Fruit fly (Drosophila melanogaster) whole organism, embryonic: ENCODE data around the gene CG15429.
A peak's percentile ranks its signal among the peaks of the same experiment; 100 is the strongest.

Experiments used
- Abd-B ChIP-seq: fragments of 200-800 bp; sonication (Bioruptor generic); optimal IDR thresholded peaks from 2 replicates; lab custom pipeline; 2018; ENCODE audit warnings: missing biosample characterization, mild to moderate bottlenecking, missing genetic modification characterization, moderate library complexity
- Adf1 ChIP-seq: fragments of 200-800 bp; sonication (Bioruptor generic); IDR thresholded peaks from 2 replicates; pipeline ENCODE4 v1.3.6; 2022; ENCODE audit warnings: missing biosample characterization, missing genetic modification characterization
- CG1024 ChIP-seq: fragments of 200-800 bp; sonication (Bioruptor generic); IDR thresholded peaks from 2 replicates; pipeline ENCODE4 v1.3.6; 2022; ENCODE audit warnings: missing biosample characterization, missing genetic modification characterization
- CG11093 ChIP-seq: fragments of 200-800 bp; sonication (Bioruptor generic); IDR thresholded peaks from 3 replicates; pipeline ENCODE4 v1.3.6; 2022; ENCODE audit warnings: missing biosample characterization, missing genetic modification characterization
- CG11247 ChIP-seq: fragments of 200-800 bp; sonication (Bioruptor generic); IDR thresholded peaks from 2 replicates; pipeline ENCODE4 v1.3.6; 2022; ENCODE audit warnings: missing biosample characterization, missing genetic modification characterization
- CG12104 ChIP-seq: fragments of 200-800 bp; sonication (Bioruptor generic); optimal IDR thresholded peaks from 3 replicates; lab custom pipeline; 2016; ENCODE audit warnings: missing biosample characterization, missing genetic modification characterization
- CG1233 ChIP-seq: fragments of 200-800 bp; sonication (Bioruptor generic); optimal IDR thresholded peaks from 4 replicates; lab custom pipeline; 2018; ENCODE audit warnings: missing biosample characterization, mild to moderate bottlenecking, missing genetic modification characterization
- CG1603 ChIP-seq: fragments of 200-800 bp; sonication (Bioruptor generic); optimal IDR thresholded peaks from 2 replicates; lab custom pipeline; 2019; ENCODE audit warnings: missing biosample characterization, mild to moderate bottlenecking, missing genetic modification characterization, moderate library complexity
- CG17186 ChIP-seq: fragments of 200-800 bp; sonication (Bioruptor generic); optimal IDR thresholded peaks from 3 replicates; lab custom pipeline; 2017; ENCODE audit warnings: missing biosample characterization, missing genetic modification reagents, missing genetic modification characterization
- CG17328 ChIP-seq: fragments of 200-800 bp; sonication (Bioruptor generic); IDR thresholded peaks from 2 replicates; pipeline ENCODE4 v1.3.6; 2022; ENCODE audit warnings: missing biosample characterization, missing genetic modification characterization
- CG17829 ChIP-seq: fragments of 200-800 bp; optimal IDR thresholded peaks from 2 replicates; lab custom pipeline; 2019; ENCODE audit warnings: missing biosample characterization, mild to moderate bottlenecking, missing genetic modification characterization, moderate library complexity
- CG2875 ChIP-seq: fragments of 200-800 bp; sonication (Bioruptor generic); optimal IDR thresholded peaks from 2 replicates; lab custom pipeline; 2017; ENCODE audit warnings: missing biosample characterization, mild to moderate bottlenecking, missing genetic modification characterization, missing genetic modification reagents
- CG32532 ChIP-seq: fragments of 200-800 bp; sonication (Bioruptor generic); IDR thresholded peaks from 2 replicates; pipeline ENCODE4 v1.3.6; 2022; ENCODE audit warnings: missing biosample characterization, missing genetic modification characterization
- CG32772 ChIP-seq: fragments of 200-800 bp; sonication (Bioruptor generic); IDR thresholded peaks from 2 replicates; pipeline ENCODE4 v1.3.6; 2022; ENCODE audit warnings: missing biosample characterization, missing genetic modification characterization
- CG6791 ChIP-seq: fragments of 200-800 bp; sonication (Bioruptor generic); IDR thresholded peaks from 3 replicates; pipeline ENCODE4 v1.3.6; 2022; ENCODE audit warnings: missing biosample characterization, missing genetic modification characterization; ENCODE audit not compliant: partially characterized antibody
- CG6813 ChIP-seq: fragments of 200-800 bp; sonication (Bioruptor generic); optimal IDR thresholded peaks from 2 replicates; lab custom pipeline; 2017; ENCODE audit warnings: missing biosample characterization, missing genetic modification characterization, mild to moderate bottlenecking, moderate library complexity, missing genetic modification reagents
- CG7372 ChIP-seq: fragments of 200-800 bp; sonication (Bioruptor generic); IDR thresholded peaks from 2 replicates; pipeline ENCODE4 v1.3.6; 2022; ENCODE audit warnings: missing biosample characterization, missing genetic modification characterization
- CG7839 ChIP-seq: fragments of 200-800 bp; sonication (Bioruptor generic); optimal IDR thresholded peaks from 3 replicates; lab custom pipeline; 2018; ENCODE audit warnings: missing biosample characterization, mild to moderate bottlenecking, missing genetic modification characterization, moderate library complexity
- CG8359 ChIP-seq: fragments of 200-800 bp; sonication (Bioruptor generic); optimal IDR thresholded peaks from 2 replicates; lab custom pipeline; 2017; ENCODE audit warnings: missing biosample characterization, mild to moderate bottlenecking, missing genetic modification characterization, borderline replicate concordance
- CG9609 ChIP-seq: fragments of 200-800 bp; sonication (Bioruptor generic); optimal IDR thresholded peaks from 3 replicates; lab custom pipeline; 2016; ENCODE audit warnings: missing biosample characterization, missing genetic modification characterization
- CG9797 ChIP-seq: fragments of 200-800 bp; sonication (Bioruptor generic); optimal IDR thresholded peaks from 3 replicates; lab custom pipeline; 2018; ENCODE audit warnings: missing biosample characterization, mild to moderate bottlenecking, missing genetic modification characterization
- E2f1 ChIP-seq: fragments of 200-800 bp; sonication (Bioruptor generic); IDR thresholded peaks from 2 replicates; pipeline ENCODE4 v1.3.6; 2022; ENCODE audit warnings: missing biosample characterization, missing genetic modification characterization
- Gug ChIP-seq: fragments of 200-800 bp; sonication (Bioruptor generic); IDR thresholded peaks from 4 replicates; pipeline ENCODE4 v1.3.6; 2022; ENCODE audit warnings: missing biosample characterization, missing genetic modification characterization
- MESR4 ChIP-seq: fragments of 200-800 bp; sonication (Bioruptor generic); optimal IDR thresholded peaks from 2 replicates; lab custom pipeline; 2018; ENCODE audit warnings: missing biosample characterization, mild to moderate bottlenecking, missing genetic modification characterization, moderate library complexity
- Med ChIP-seq: fragments of 200-800 bp; sonication (Bioruptor generic); peaks from one replicate; lab custom pipeline; 2016; ENCODE audit warnings: missing biosample characterization, missing genetic modification characterization, mild to moderate bottlenecking, inconsistent platforms, moderate library complexity
- Ssrp ChIP-seq: fragments of 200-800 bp; sonication (Bioruptor generic); optimal IDR thresholded peaks from 2 replicates; lab custom pipeline; 2018; ENCODE audit warnings: missing biosample characterization, mild to moderate bottlenecking, missing genetic modification characterization, moderate library complexity
- ac ChIP-seq: fragments of 200-800 bp; sonication (Bioruptor generic); optimal IDR thresholded peaks from 3 replicates; lab custom pipeline; 2017; ENCODE audit warnings: missing biosample characterization, mild to moderate bottlenecking, missing genetic modification characterization
- az2 ChIP-seq: fragments of 200-800 bp; sonication (Bioruptor generic); optimal IDR thresholded peaks from 3 replicates; lab custom pipeline; 2016; ENCODE audit warnings: missing biosample characterization, missing genetic modification characterization
- btn ChIP-seq: fragments of 200-800 bp; sonication (Bioruptor generic); optimal IDR thresholded peaks from 2 replicates; lab custom pipeline; 2016; ENCODE audit warnings: missing biosample characterization, missing genetic modification characterization
- chm ChIP-seq: fragments of 200-800 bp; sonication (Bioruptor generic); IDR thresholded peaks from 2 replicates; pipeline ENCODE4 v1.3.6; 2022; ENCODE audit warnings: missing biosample characterization, missing genetic modification characterization
- chn ChIP-seq: fragments of 200-800 bp; sonication (Bioruptor generic); optimal IDR thresholded peaks from 2 replicates; lab custom pipeline; 2016; ENCODE audit warnings: missing biosample characterization, missing genetic modification characterization
- ci ChIP-seq: fragments of 200-800 bp; sonication (Bioruptor generic); IDR thresholded peaks from 3 replicates; pipeline ENCODE4 v1.3.6; 2022; ENCODE audit warnings: missing biosample characterization, missing genetic modification characterization
- dm ChIP-seq: fragments of 200-800 bp; sonication (Bioruptor generic); optimal IDR thresholded peaks from 3 replicates; lab custom pipeline; 2016; ENCODE audit warnings: missing biosample characterization, missing genetic modification characterization
- dpn ChIP-seq, 2 experiments: fragments of 200-800 bp; sonication (Bioruptor generic); optimal IDR thresholded peaks; 3 replicates each; lab custom pipeline; 2016; ENCODE audit warnings: missing biosample characterization in 2 of 2, missing genetic modification characterization in 2 of 2
- ewg ChIP-seq: fragments of 200-800 bp; sonication (Bioruptor generic); optimal IDR thresholded peaks from 3 replicates; lab custom pipeline; 2017; ENCODE audit warnings: mild to moderate bottlenecking, missing biosample characterization, missing genetic modification reagents, missing genetic modification characterization
- ind ChIP-seq: fragments of 200-800 bp; sonication (Bioruptor generic); optimal IDR thresholded peaks from 3 replicates; lab custom pipeline; 2016; ENCODE audit warnings: missing biosample characterization, missing genetic modification characterization
- ken ChIP-seq: fragments of 200-800 bp; sonication (Bioruptor generic); IDR thresholded peaks from 3 replicates; pipeline ENCODE4 v1.3.6; 2022; ENCODE audit warnings: missing biosample characterization, missing genetic modification characterization
- mam ChIP-seq: fragments of 200-800 bp; sonication (Bioruptor generic); optimal IDR thresholded peaks from 3 replicates; lab custom pipeline; 2016; ENCODE audit warnings: missing biosample characterization, missing genetic modification characterization
- nerfin-1 ChIP-seq: fragments of 200-800 bp; sonication (Bioruptor generic); optimal IDR thresholded peaks from 3 replicates; lab custom pipeline; 2019; ENCODE audit warnings: missing biosample characterization, mild to moderate bottlenecking, missing genetic modification characterization, moderate library complexity
- oc ChIP-seq: fragments of 200-800 bp; sonication (Bioruptor generic); optimal IDR thresholded peaks from 2 replicates; lab custom pipeline; 2018; ENCODE audit warnings: missing biosample characterization, mild to moderate bottlenecking, missing genetic modification characterization, moderate library complexity
- pho ChIP-seq: fragments of 200-800 bp; sonication (Bioruptor generic); optimal IDR thresholded peaks from 2 replicates; lab custom pipeline; 2016; ENCODE audit warnings: missing biosample characterization, missing genetic modification characterization
- pum ChIP-seq: fragments of 200-800 bp; sonication (Bioruptor generic); optimal IDR thresholded peaks from 2 replicates; lab custom pipeline; 2016; ENCODE audit warnings: missing biosample characterization, missing genetic modification characterization
- sens-2 ChIP-seq: fragments of 200-800 bp; sonication (Bioruptor generic); IDR thresholded peaks from 2 replicates; pipeline ENCODE4 v1.3.6; 2022; ENCODE audit warnings: missing biosample characterization, missing genetic modification characterization
- sob ChIP-seq: fragments of 200-800 bp; sonication (Bioruptor generic); IDR thresholded peaks from 2 replicates; pipeline ENCODE4 v1.3.6; 2022; ENCODE audit warnings: missing biosample characterization, missing genetic modification characterization
- sqz ChIP-seq: fragments of 200-800 bp; sonication (Bioruptor generic); optimal IDR thresholded peaks from 3 replicates; lab custom pipeline; 2018; ENCODE audit warnings: missing biosample characterization, mild to moderate bottlenecking, missing genetic modification characterization
- tin ChIP-seq: fragments of 200-800 bp; sonication (Bioruptor generic); optimal IDR thresholded peaks from 3 replicates; lab custom pipeline; 2016; ENCODE audit warnings: missing biosample characterization, missing genetic modification characterization
- vvl ChIP-seq: fragments of 200-800 bp; sonication (Bioruptor generic); IDR thresholded peaks from 2 replicates; pipeline ENCODE4 v1.3.6; 2022; ENCODE audit warnings: missing biosample characterization, missing genetic modification characterization
- yki ChIP-seq: fragments of >200 bp; optimal IDR thresholded peaks from 3 replicates; lab custom pipeline; 2018
- zen ChIP-seq: fragments of 200-800 bp; sonication (Bioruptor generic); optimal IDR thresholded peaks from 3 replicates; lab custom pipeline; 2018; ENCODE audit warnings: missing biosample characterization, mild to moderate bottlenecking, missing genetic modification characterization, moderate library complexity
- zfh2 ChIP-seq: fragments of 200-800 bp; sonication (Bioruptor generic); optimal IDR thresholded peaks from 2 replicates; lab custom pipeline; 2016; ENCODE audit warnings: missing biosample characterization, missing genetic modification characterization

The CG15429 gene

DNA sequence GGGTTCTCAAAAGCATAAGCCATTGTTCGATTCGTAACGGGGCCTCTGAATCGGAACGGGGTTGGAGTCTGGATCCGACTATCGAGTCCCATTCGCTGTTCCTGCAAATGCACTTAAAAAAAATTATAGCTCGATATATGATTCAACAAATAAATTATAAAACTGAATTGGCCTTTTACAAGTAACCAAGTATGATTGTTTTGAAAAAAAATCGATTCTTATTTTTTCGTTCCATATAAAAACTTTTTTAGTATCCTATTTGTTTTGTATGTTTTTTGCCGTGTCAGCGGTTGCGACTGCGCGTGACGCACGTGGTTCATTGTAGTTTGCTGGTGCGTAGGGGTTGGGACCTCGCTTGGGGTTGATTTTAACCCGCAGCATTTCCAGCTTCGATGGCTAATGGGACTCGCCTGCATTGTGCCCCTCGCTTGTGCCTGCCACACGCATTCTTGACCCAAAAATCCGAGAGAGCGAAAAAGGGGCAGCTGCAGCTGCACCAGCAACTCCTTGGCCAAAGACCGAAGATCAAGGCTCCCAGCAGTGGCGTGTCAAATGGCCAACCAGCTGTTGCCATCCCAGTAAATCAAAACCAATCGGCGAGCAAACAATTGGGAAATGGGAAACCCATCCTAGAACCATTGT is 2.0 kb upstream of the CG15429 start (continued):
- no peak for TF ChIP-seq Adf1 (GFP tag; lab: Robert Waterston, UW)
- peak; percentile 7 for TF ChIP-seq CG8359 (GFP tag; lab: Kevin White, UChicago)
- TF ChIP-seq CG1603 (tag; lab: Kevin White, UChicago) = peak; percentile 58
- peak; percentile 85 for TF ChIP-seq Med (GFP tag; lab: Kevin White, UChicago)
- TF ChIP-seq CG17328 (GFP tag; lab: Robert Waterston, UW) = peak; percentile 77
- peak; percentile 42 for TF ChIP-seq CG12104
- TF ChIP-seq btn = peak; percentile 20
- peak; percentile 82 for TF ChIP-seq CG1233 (GFP tag; lab: Kevin White, UChicago)
- TF ChIP-seq E2f1 (GFP tag; lab: Robert Waterston, UW) = peak; percentile 47; the same call in 1 of the 2 replicates
- TF ChIP-seq chm (GFP tag; lab: Robert Waterston, UW) = peak; percentile 23; the same call in 1 of the 2 replicates
- peak; percentile 34 for TF ChIP-seq sqz (GFP tag; lab: Kevin White, UChicago)
- peak; percentile 24 to 58 for TF ChIP-seq dpn (GFP tag; optimal IDR thresholded peaks at IDR 0.05; lab: Kevin White, UChicago)
- peak; percentile 68 for TF ChIP-seq CG9609 (GFP tag; lab: Kevin White, UChicago)
- no peak; the same call in 1 of the 2 replicates for TF ChIP-seq CG32532 (GFP tag; lab: Robert Waterston, UW)
- TF ChIP-seq zen = peak; percentile 79
- peak; percentile 64 for TF ChIP-seq chn (GFP tag; lab: Kevin White, UChicago)
- peak; percentile 71 for TF ChIP-seq CG6813
- TF ChIP-seq ind (GFP tag; lab: Kevin White, UChicago) = peak; percentile 9
- TF ChIP-seq yki (lab: Kevin White, UChicago) = no peak
- TF ChIP-seq CG17186 (GFP tag; lab: Kevin White, UChicago) = no peak
- no peak for TF ChIP-seq zfh2 (GFP tag; lab: Kevin White, UChicago)
- TF ChIP-seq ken (GFP tag; lab: Robert Waterston, UW) = 0 out of 3 replicates have a peak, but pooled peaks have one; percentile 43
- peak; percentile 11 for TF ChIP-seq oc
- peak; percentile 72 for TF ChIP-seq CG7839
- TF ChIP-seq CG17829 = peak; percentile 92
- no peak for TF ChIP-seq CG1024 (GFP tag; lab: Robert Waterston, UW)
- TF ChIP-seq Ssrp = peak; percentile 54
- no peak for TF ChIP-seq CG11247
- peak; percentile 16 for TF ChIP-seq CG2875 (GFP tag; lab: Kevin White, UChicago)
- 0 out of 2 replicates have a peak, but pooled peaks have one; percentile 17 for TF ChIP-seq sens-2 (GFP tag; lab: Robert Waterston, UW)
- peak; percentile 68 for TF ChIP-seq pum (GFP tag; lab: Kevin White, UChicago)
- peak; percentile 74 for TF ChIP-seq dm (GFP tag; lab: Kevin White, UChicago)
- peak; percentile 91 for TF ChIP-seq ac (GFP tag; lab: Kevin White, UChicago)
- TF ChIP-seq nerfin-1 = peak; percentile 51
- no peak for TF ChIP-seq pho
- TF ChIP-seq Gug = peak; percentile 18; the same call in 1 of the 4 replicates
- TF ChIP-seq CG6791 (GFP tag; lab: Robert Waterston, UW) = no peak
- TF ChIP-seq ewg (GFP tag; lab: Kevin White, UChicago) = peak; percentile 59
- peak; percentile 54 for TF ChIP-seq az2 (GFP tag; lab: Kevin White, UChicago)
- peak; percentile 62; the same call in 1 of the 3 replicates for TF ChIP-seq ci
- TF ChIP-seq vvl (GFP tag; lab: Robert Waterston, UW) = peak; percentile 77
- TF ChIP-seq CG11093 (GFP tag; lab: Robert Waterston, UW) = no peak
- no peak for TF ChIP-seq sob
- no peak for TF ChIP-seq MESR4 (GFP tag; lab: Kevin White, UChicago)
- TF ChIP-seq Abd-B = peak; percentile 26
- peak; percentile 11 for TF ChIP-seq mam
- no peak for TF ChIP-seq CG32772
- TF ChIP-seq tin (GFP tag; lab: Kevin White, UChicago) = peak; percentile 59
- TF ChIP-seq CG7372 (GFP tag; lab: Robert Waterston, UW) = peak; percentile 30; the same call in 1 of the 2 replicates
- peak; percentile 8 for TF ChIP-seq CG9797 (GFP tag; lab: Kevin White, UChicago)
